Fruit fly (Drosophila melanogaster): ENCODE results near the gene spel1.

DNA sequence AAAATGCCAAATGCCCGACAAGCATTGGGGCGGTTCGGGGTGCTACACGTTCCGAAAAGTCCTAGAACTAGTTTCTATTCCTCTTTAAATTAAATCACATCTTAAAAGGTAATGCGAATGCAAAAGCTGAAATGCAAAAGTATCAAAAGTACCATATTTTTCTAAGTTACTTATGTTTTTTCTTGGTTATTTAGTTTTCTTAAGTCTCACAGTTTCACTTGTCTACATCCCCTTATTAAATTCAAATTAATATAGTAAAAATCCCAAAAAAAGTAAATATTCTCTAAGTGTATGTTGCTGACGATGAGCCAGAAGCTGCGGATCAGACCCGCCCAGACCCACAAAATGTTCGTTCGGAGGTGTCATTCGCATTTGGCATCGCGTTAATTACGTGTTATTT lies 38.8 kb downstream of the spel1 start:
- no peak for TF ChIP-seq CG7045 (GFP tag; optimal IDR thresholded peaks at IDR 0.05)
- TF ChIP-seq kay (GFP tag; ENCODE audit: borderline replicate concordance): no peak
- no peak for TF ChIP-seq cnc (optimal IDR thresholded peaks at IDR 0.05)
- no peak for TF ChIP-seq CG7101 (tag; optimal IDR thresholded peaks at IDR 0.05)
- TF ChIP-seq CG1620 (GFP tag; optimal IDR thresholded peaks at IDR 0.05): no peak
- no peak for TF ChIP-seq CG14711 (tag; optimal IDR thresholded peaks at IDR 0.05)
- TF ChIP-seq ovo (GFP tag; optimal IDR thresholded peaks at IDR 0.05): no peak

Data from whole organism, adult.